Fruit fly (Drosophila melanogaster) whole organism, wandering third instar larva: Measurements from ENCODE around the gene Chro.
A peak's percentile ranks its signal among the peaks of the same experiment; 100 is the strongest.

Source experiments
- N ChIP-seq: fragments of >200 bp; optimal IDR thresholded peaks from 2 replicates; lab custom pipeline; 2018; ENCODE audit warnings: missing biosample characterization, missing external identifiers, missing genetic modification characterization
- dsf ChIP-seq: sonication (Bioruptor generic); optimal IDR thresholded peaks from 2 replicates; lab custom pipeline; 2016; ENCODE audit warnings: missing biosample characterization, missing genetic modification characterization, borderline replicate concordance
- jim ChIP-seq: fragments of 175-275, 200-325 bp; sonication (Bioruptor generic); optimal IDR thresholded peaks from 2 replicates; lab custom pipeline; 2016; ENCODE audit warnings: missing biosample characterization, mild to moderate bottlenecking, missing genetic modification characterization
- psq ChIP-seq: fragments of 200-800 bp; sonication (Bioruptor generic); optimal IDR thresholded peaks from 3 replicates; lab custom pipeline; 2017; ENCODE audit warnings: missing biosample characterization, mild to moderate bottlenecking, missing genetic modification characterization, moderate library complexity

dm6 chr3L:22835144-22835964, 43.4 kb downstream of the Chro start, which contains the start of gene jim:
- TF ChIP-seq N, result peak; percentile 52
- no peak for TF ChIP-seq dsf (GFP tag; lab: Kevin White, UChicago)
- peak; percentile 95 for TF ChIP-seq psq (GFP tag; lab: Kevin White, UChicago)
- peak; percentile 97 for TF ChIP-seq jim
